Worm (Caenorhabditis elegans) whole organism, L4 larva: ENCODE results near the gene sre-5.

Experiments used
- D1046.2 ChIP-seq: fragments of 200-800 bp; sonication (Bioruptor generic); IDR thresholded peaks from 2 replicates; pipeline ENCODE4 v1.3.6; 2022; ENCODE audit warnings: missing genetic modification characterization, missing compliant biosample characterization
- F10B5.3 ChIP-seq: sonication (generic microtip); optimal IDR thresholded peaks from 2 replicates; lab custom pipeline; 2016; ENCODE audit warnings: mild to moderate bottlenecking, missing genetic modification characterization, missing compliant biosample characterization
- F37D6.2 ChIP-seq: sonication (generic microtip); optimal IDR thresholded peaks from 2 replicates; lab custom pipeline; 2016; ENCODE audit warnings: mild to moderate bottlenecking, missing genetic modification characterization, missing compliant biosample characterization
- F44E2.7 ChIP-seq: fragments of 200-800 bp; sonication (Bioruptor generic); IDR thresholded peaks from 2 replicates; pipeline ENCODE4 v2.1.2; 2022; ENCODE audit warnings: missing genetic modification characterization, missing compliant biosample characterization
- R02D3.7 ChIP-seq: fragments of 150-350 bp; sonication (generic microtip); optimal IDR thresholded peaks from 3 replicates; lab custom pipeline; 2014; ENCODE audit warnings: missing biosample characterization, missing genetic modification characterization
- Y105C5A.15 ChIP-seq: fragments of 200-800 bp; sonication (Bioruptor generic); IDR thresholded peaks from 2 replicates; pipeline ENCODE4 v1.3.6; 2022; ENCODE audit warnings: missing genetic modification characterization, missing compliant biosample characterization
- Y5F2A.4 ChIP-seq: fragments of 200-800 bp; sonication (Bioruptor generic); optimal IDR thresholded peaks from 2 replicates; lab custom pipeline; 2018; ENCODE audit warnings: mild to moderate bottlenecking, missing genetic modification characterization, missing compliant biosample characterization
- ZK337.2 ChIP-seq: fragments of 200-800 bp; sonication (Bioruptor generic); IDR thresholded peaks from 2 replicates; pipeline ENCODE4 v1.3.6; 2022; ENCODE audit warnings: missing genetic modification reagents, missing genetic modification characterization, missing compliant biosample characterization
- aly-2 ChIP-seq: sonication (generic microtip); optimal IDR thresholded peaks from 2 replicates; lab custom pipeline; 2018; ENCODE audit warnings: missing biosample characterization, missing genetic modification characterization
- arid-1 ChIP-seq: fragments of 200-800 bp; sonication (Bioruptor generic); conservative IDR thresholded peaks from 2 replicates; pipeline ENCODE4 v1.3.6; 2022; ENCODE audit warnings: missing genetic modification reagents, missing genetic modification characterization, missing compliant biosample characterization
- attf-4 ChIP-seq: sonication (generic microtip); optimal IDR thresholded peaks from 3 replicates; lab custom pipeline; 2017; ENCODE audit warnings: missing biosample characterization, missing genetic modification characterization
- ceh-20 ChIP-seq: fragments of 200-800 bp; sonication (Bioruptor generic); IDR thresholded peaks from 2 replicates; pipeline ENCODE4 v1.3.6; 2022; ENCODE audit warnings: missing genetic modification reagents, missing genetic modification characterization, missing compliant biosample characterization
- ceh-28 ChIP-seq: fragments of 150-350 bp; optimal IDR thresholded peaks from 2 replicates; lab custom pipeline; 2014; ENCODE audit warnings: missing biosample characterization, missing genetic modification reagents, missing genetic modification characterization
- ceh-82 ChIP-seq: sonication (generic microtip); optimal IDR thresholded peaks from 2 replicates; lab custom pipeline; 2017; ENCODE audit warnings: missing biosample characterization, missing genetic modification characterization
- cey-2 ChIP-seq: sonication (generic microtip); optimal IDR thresholded peaks from 3 replicates; lab custom pipeline; 2017; ENCODE audit warnings: missing genetic modification characterization, mild to moderate bottlenecking, missing compliant biosample characterization, antibody characterized with exemption, borderline replicate concordance; ENCODE audit not compliant: insufficient read depth
- ctbp-1 ChIP-seq: fragments of 200-800 bp; sonication (Bioruptor generic); IDR thresholded peaks from 2 replicates; pipeline ENCODE4 v1.3.6; 2022; ENCODE audit warnings: missing genetic modification reagents, missing genetic modification characterization, missing compliant biosample characterization
- daf-12 ChIP-seq: fragments of 150-350 bp; optimal IDR thresholded peaks from 2 replicates; lab custom pipeline; 2014; ENCODE audit warnings: missing biosample characterization, missing genetic modification reagents, missing genetic modification characterization
- daf-16 ChIP-seq, 3 experiments: sonication (generic microtip); optimal IDR thresholded peaks; 2 replicates each; lab custom pipeline; 2016 to 2017; ENCODE audit warnings: missing genetic modification characterization in 3 of 3, missing genetic modification reagents in 3 of 3, mild to moderate bottlenecking in 2 of 3, missing compliant biosample characterization in 2 of 3, missing biosample characterization in 1 of 3, moderate library complexity in 1 of 3
- daf-19 ChIP-seq: fragments of 200-800 bp; sonication (Bioruptor generic); conservative IDR thresholded peaks from 2 replicates; pipeline ENCODE4 v1.3.6; 2022; ENCODE audit warnings: missing genetic modification characterization, missing compliant biosample characterization
- dmd-8 ChIP-seq: fragments of 200-800 bp; sonication (Bioruptor generic); IDR thresholded peaks from 2 replicates; pipeline ENCODE4 v1.3.6; 2022; ENCODE audit warnings: missing genetic modification characterization, missing compliant biosample characterization
- duxl-1 ChIP-seq: sonication (generic microtip); optimal IDR thresholded peaks from 2 replicates; lab custom pipeline; 2016; ENCODE audit warnings: mild to moderate bottlenecking, missing genetic modification characterization, moderate library complexity, missing compliant biosample characterization; ENCODE audit not compliant: poor library complexity
- egl-27 ChIP-seq: sonication (generic microtip); optimal IDR thresholded peaks from 3 replicates; lab custom pipeline; 2017; ENCODE audit warnings: missing biosample characterization, missing genetic modification reagents, missing genetic modification characterization
- gei-8 ChIP-seq: fragments of 200-800 bp; sonication (Bioruptor generic); optimal IDR thresholded peaks from 2 replicates; lab custom pipeline; 2018; ENCODE audit warnings: mild to moderate bottlenecking, missing genetic modification characterization, missing compliant biosample characterization
- hif-1 ChIP-seq, 2 experiments: sonication (generic microtip); optimal IDR thresholded peaks; 2 replicates each; lab custom pipeline; 2016 to 2017; ENCODE audit warnings: missing compliant biosample characterization in 2 of 2, missing genetic modification characterization in 2 of 2, missing genetic modification reagents in 2 of 2, missing genotype in 2 of 2, mild to moderate bottlenecking in 1 of 2
- hlh-30 ChIP-seq: sonication (generic microtip); optimal IDR thresholded peaks from 2 replicates; lab custom pipeline; 2017; ENCODE audit warnings: antibody characterized with exemption, mild to moderate bottlenecking, missing genetic modification characterization, missing compliant biosample characterization; ENCODE audit not compliant: insufficient read depth
- jun-1 ChIP-seq: fragments of 150-350 bp; optimal IDR thresholded peaks from 2 replicates; lab custom pipeline; 2014; ENCODE audit warnings: missing biosample characterization, missing genetic modification reagents, missing genetic modification characterization
- lin-39 ChIP-seq: fragments of 150-350 bp; optimal IDR thresholded peaks from 2 replicates; lab custom pipeline; 2014; ENCODE audit warnings: missing biosample characterization, missing genetic modification reagents, missing genetic modification characterization
- lsy-2 ChIP-seq, 2 experiments: fragments of 150-350 bp in 1 of 2; sonication (generic microtip) in 1 of 2; optimal IDR thresholded peaks; 2 replicates each; lab custom pipeline; 2014 to 2017; ENCODE audit warnings: missing biosample characterization in 2 of 2, missing genetic modification characterization in 2 of 2
- madf-5 ChIP-seq, 2 experiments: fragments of 200-800 bp; sonication (Bioruptor generic); IDR thresholded peaks; 2 replicates each; pipeline ENCODE4 v1.3.6; 2022; ENCODE audit warnings: missing compliant biosample characterization in 2 of 2, missing genetic modification characterization in 2 of 2
- mdl-1 ChIP-seq, 2 experiments: fragments of 150-350 bp in 1 of 2; sonication (generic microtip) in 1 of 2; optimal IDR thresholded peaks; 2 replicates each; lab custom pipeline; 2014 to 2017; ENCODE audit warnings: missing biosample characterization in 2 of 2, missing genetic modification characterization in 2 of 2
- mdt-29 ChIP-seq: fragments of 200-800 bp; sonication (Bioruptor generic); IDR thresholded peaks from 2 replicates; pipeline ENCODE4 v1.3.6; 2022; ENCODE audit warnings: missing genetic modification reagents, missing genetic modification characterization, missing compliant biosample characterization
- mes-2 ChIP-seq: sonication (generic microtip); optimal IDR thresholded peaks from 2 replicates; lab custom pipeline; 2016; ENCODE audit warnings: missing genotype, mild to moderate bottlenecking, missing genetic modification characterization, missing compliant biosample characterization; ENCODE audit not compliant: poor library complexity, severe bottlenecking
- nhr-10 ChIP-seq: fragments of 150-350 bp; optimal IDR thresholded peaks from 2 replicates; lab custom pipeline; 2014; ENCODE audit warnings: missing biosample characterization, missing genetic modification characterization
- nhr-102 ChIP-seq: sonication (generic microtip); optimal IDR thresholded peaks from 2 replicates; lab custom pipeline; 2016; ENCODE audit warnings: mild to moderate bottlenecking, missing genetic modification characterization, moderate library complexity, missing compliant biosample characterization
- nhr-237 ChIP-seq: sonication (generic microtip); optimal IDR thresholded peaks from 2 replicates; lab custom pipeline; 2017; ENCODE audit warnings: missing biosample characterization, missing genetic modification characterization
- nhr-28 ChIP-seq: fragments of 150-350 bp; optimal IDR thresholded peaks from 2 replicates; lab custom pipeline; 2014; ENCODE audit warnings: missing biosample characterization, missing genetic modification characterization
- nhr-41 ChIP-seq: fragments of 200-800 bp; sonication (Bioruptor generic); IDR thresholded peaks from 2 replicates; pipeline ENCODE4 v1.3.6; 2022; ENCODE audit warnings: missing genetic modification reagents, missing genetic modification characterization, missing compliant biosample characterization
- nhr-42 ChIP-seq: fragments of 200-800 bp; sonication (Bioruptor generic); IDR thresholded peaks from 2 replicates; pipeline ENCODE4 v1.3.6; 2022; ENCODE audit warnings: missing genetic modification characterization, missing compliant biosample characterization
- pha-4 ChIP-seq, 2 experiments: fragments of 150-350 bp in 1 of 2; fragments of 200-800 bp in 1 of 2; sonication (Bioruptor generic) in 1 of 2; IDR thresholded peaks in 1 of 2; optimal IDR thresholded peaks in 1 of 2; 2 replicates each; pipeline versions ENCODE4 v1.3.6 to Lab custom; 2014 to 2022; ENCODE audit warnings: missing genetic modification characterization in 2 of 2, missing genetic modification reagents in 2 of 2, missing biosample characterization in 1 of 2, missing compliant biosample characterization in 1 of 2
- php-3 ChIP-seq: fragments of 200-800 bp; sonication (Bioruptor generic); IDR thresholded peaks from 2 replicates; pipeline ENCODE4 v1.3.6; 2022; ENCODE audit warnings: missing genetic modification reagents, missing genetic modification characterization, missing compliant biosample characterization
- pqm-1 ChIP-seq: sonication (generic microtip); optimal IDR thresholded peaks from 2 replicates; lab custom pipeline; 2017; ENCODE audit warnings: missing biosample characterization, missing genetic modification characterization
- sdz-12 ChIP-seq: fragments of 200-800 bp; sonication (Bioruptor generic); optimal IDR thresholded peaks from 2 replicates; lab custom pipeline; 2018; ENCODE audit warnings: mild to moderate bottlenecking, missing genetic modification characterization, missing compliant biosample characterization
- skn-1 ChIP-seq: fragments of 150-350 bp; optimal IDR thresholded peaks from 2 replicates; lab custom pipeline; 2014; ENCODE audit warnings: missing biosample characterization, missing genetic modification characterization
- snpc-4 ChIP-seq: fragments of 150-350 bp; optimal IDR thresholded peaks from 2 replicates; lab custom pipeline; 2014; ENCODE audit warnings: missing biosample characterization, missing genetic modification characterization
- spr-3 ChIP-seq: fragments of 200-800 bp; sonication (Bioruptor generic); optimal IDR thresholded peaks from 2 replicates; lab custom pipeline; 2018; ENCODE audit warnings: mild to moderate bottlenecking, missing genetic modification characterization, missing compliant biosample characterization
- tag-97 ChIP-seq: fragments of 200-800 bp; sonication (Bioruptor generic); IDR thresholded peaks from 2 replicates; pipeline ENCODE4 v1.3.6; 2022; ENCODE audit warnings: missing genetic modification characterization, missing compliant biosample characterization
- tra-1 ChIP-seq: fragments of 200-800 bp; sonication (Bioruptor generic); IDR thresholded peaks from 2 replicates; pipeline ENCODE4 v1.3.6; 2022; ENCODE audit warnings: missing genetic modification reagents, missing genetic modification characterization, missing compliant biosample characterization
- unc-62 ChIP-seq, 3 experiments: fragments of 150-350 bp in 1 of 3; sonication (generic microtip); optimal IDR thresholded peaks in 2 of 3; peaks in 1 of 3; 1 replicate in 1 of 3; 2 replicates in 2 of 3; lab custom pipeline; 2014 to 2017; ENCODE audit warnings: missing biosample characterization in 3 of 3, missing genetic modification characterization in 3 of 3, missing genetic modification reagents in 3 of 3, missing genotype in 1 of 3
- ztf-7 ChIP-seq: fragments of 150-350 bp; optimal IDR thresholded peaks from 2 replicates; lab custom pipeline; 2014; ENCODE audit warnings: missing biosample characterization, missing genetic modification characterization

Gene sre-5

ce11 chrIV:3524584-3525020 is 40.4 kb upstream of the sre-5 start (continued):
- TF ChIP-seq daf-19 (GFP tag; lab: Robert Waterston, UW) (peak; percentile 78), lin-39 (tag; lab: Kevin White, UChicago) (no peak), D1046.2 (GFP tag; lab: Robert Waterston, UW) (peak; percentile 79), nhr-237 (tag; lab: Kevin White, UChicago) (no peak), ZK337.2 (GFP tag; lab: Robert Waterston, UW) (peak; percentile 67; the same call in 1 of the 2 replicates), mes-2 (tag; lab: Kevin White, UChicago) (peak; percentile 74), aly-2 (tag; lab: Kevin White, UChicago) (no peak), pqm-1 (tag; lab: Kevin White, UChicago) (no peak), F37D6.2 (peak; percentile 45), daf-12 (tag; lab: Kevin White, UChicago) (no peak), nhr-102 (peak; percentile 32), F44E2.7 (GFP tag; lab: Robert Waterston, UW) (no peak), R02D3.7 (tag; lab: Kevin White, UChicago) (no peak), hlh-30 (tag; lab: Kevin White, UChicago) (peak; percentile 39), egl-27 (no peak), jun-1 (no peak), pha-4 (GFP tag; IDR thresholded peaks at IDR 0.05; lab: Robert Waterston, UW) (peak; percentile 70; the same call in 1 of the 2 replicates), pha-4 (tag; optimal IDR thresholded peaks at IDR 0.05; lab: Kevin White, UChicago) (no peak), Y105C5A.15 (GFP tag; lab: Robert Waterston, UW) (peak; percentile 82; the same call in 1 of the 2 replicates), dmd-8 (GFP tag; lab: Robert Waterston, UW) (peak; percentile 91), snpc-4 (tag; lab: Kevin White, UChicago) (no peak), tra-1 (GFP tag; lab: Robert Waterston, UW) (peak; percentile 73; the same call in 1 of the 2 replicates), mdt-29 (GFP tag; lab: Robert Waterston, UW) (no peak), daf-16 (GFP tag; optimal IDR thresholded peaks at IDR 0.05; lab: Kevin White, UChicago) (peak in 1 of 2 experiments; percentile 72), daf-16 (tag; optimal IDR thresholded peaks at IDR 0.05; lab: Kevin White, UChicago) (peak; percentile 42), sdz-12 (GFP tag; lab: Kevin White, UChicago) (peak; percentile 73), attf-4 (tag; lab: Kevin White, UChicago) (no peak), nhr-28 (tag; lab: Kevin White, UChicago) (peak; percentile 7), madf-5 (GFP tag; IDR thresholded peaks at IDR 0.05; lab: Robert Waterston, UW) (peak; percentile 62 to 76; a peak in 2 of 4 replicates), ztf-7 (tag; lab: Kevin White, UChicago) (no peak), gei-8 (GFP tag; lab: Kevin White, UChicago) (peak; percentile 0), nhr-41 (GFP tag; lab: Robert Waterston, UW) (no peak), nhr-10 (no peak), ctbp-1 (peak; percentile 81), ceh-82 (tag; lab: Kevin White, UChicago) (no peak), skn-1 (no peak), arid-1 (GFP tag; lab: Robert Waterston, UW) (peak; percentile 86; the same call in 1 of the 2 replicates), mdl-1 (tag; optimal IDR thresholded peaks at IDR 0.05; lab: Kevin White, UChicago) (no peak), cey-2 (no peak), tag-97 (GFP tag; lab: Robert Waterston, UW) (no peak), php-3 (GFP tag; lab: Robert Waterston, UW) (peak; percentile 75), lsy-2 (tag; optimal IDR thresholded peaks at IDR 0.05; lab: Kevin White, UChicago) (peak in 1 of 2 experiments; percentile 49), hif-1 (tag; optimal IDR thresholded peaks at IDR 0.05; lab: Kevin White, UChicago) (peak in 1 of 2 experiments; percentile 16), unc-62 (GFP tag; optimal IDR thresholded peaks at IDR 0.05 in 1 of 2; lab: Kevin White, UChicago) (no peak), unc-62 (tag; optimal IDR thresholded peaks at IDR 0.05; lab: Kevin White, UChicago) (no peak), duxl-1 (tag; lab: Kevin White, UChicago) (no peak), ceh-20 (GFP tag; lab: Robert Waterston, UW) (no peak), Y5F2A.4 (GFP tag; lab: Kevin White, UChicago) (peak; percentile 36), nhr-42 (no peak), F10B5.3 (no peak), spr-3 (GFP tag; lab: Kevin White, UChicago) (peak; percentile 65), ceh-28 (tag; lab: Kevin White, UChicago) (no peak)
